Fruit fly (Drosophila melanogaster) whole organism, adult: ENCODE results near the gene dlg1.

Experiments used
- CG14711 ChIP-seq: fragments of 200-800 bp; sonication (Bioruptor generic); optimal IDR thresholded peaks from 2 replicates; lab custom pipeline; 2018; ENCODE audit warnings: missing biosample characterization, mild to moderate bottlenecking, missing genetic modification characterization, moderate library complexity
- CG33017 ChIP-seq: fragments of 200-800 bp; sonication (Bioruptor generic); optimal IDR thresholded peaks from 2 replicates; lab custom pipeline; 2018; ENCODE audit warnings: missing biosample characterization, mild to moderate bottlenecking, missing genetic modification characterization, moderate library complexity
- CG5204 ChIP-seq: fragments of 200-800 bp; sonication (Bioruptor generic); optimal IDR thresholded peaks from 2 replicates; lab custom pipeline; 2016; ENCODE audit warnings: missing biosample characterization, missing genetic modification characterization
- CG7101 ChIP-seq: fragments of 200-800 bp; sonication (Bioruptor generic); optimal IDR thresholded peaks from 2 replicates; lab custom pipeline; 2018; ENCODE audit warnings: missing biosample characterization, mild to moderate bottlenecking, missing genetic modification characterization, moderate library complexity
- Crg-1 ChIP-seq: fragments of 200-800 bp; sonication (Bioruptor generic); optimal IDR thresholded peaks from 2 replicates; lab custom pipeline; 2016; ENCODE audit warnings: missing biosample characterization, missing genetic modification characterization
- Hr96 ChIP-seq: fragments of 200-800 bp; sonication (Bioruptor generic); optimal IDR thresholded peaks from 2 replicates; lab custom pipeline; 2016; ENCODE audit warnings: missing biosample characterization, missing genetic modification characterization
- Mnt ChIP-seq: fragments of 200-800 bp; sonication (Bioruptor generic); optimal IDR thresholded peaks from 2 replicates; lab custom pipeline; 2016; ENCODE audit warnings: missing biosample characterization, mild to moderate bottlenecking, missing genetic modification characterization
- bab1 ChIP-seq: fragments of 200-800 bp; sonication (Bioruptor generic); optimal IDR thresholded peaks from 3 replicates; lab custom pipeline; 2019; ENCODE audit warnings: missing biosample characterization, mild to moderate bottlenecking, missing genetic modification characterization, moderate library complexity
- cic ChIP-seq: fragments of 200-800 bp; sonication (Bioruptor generic); optimal IDR thresholded peaks from 2 replicates; lab custom pipeline; 2017; ENCODE audit warnings: missing biosample characterization, mild to moderate bottlenecking, missing genetic modification characterization, moderate library complexity
- cnc ChIP-seq, 2 experiments: fragments of >200 bp; optimal IDR thresholded peaks; 2 replicates each; lab custom pipeline; 2017
- kay ChIP-seq: fragments of 200-800 bp; sonication (Bioruptor generic); peaks from one replicate; lab custom pipeline; 2016; ENCODE audit warnings: missing biosample characterization, missing genetic modification characterization, borderline replicate concordance
- pad ChIP-seq: fragments of 200-800 bp; sonication (Bioruptor generic); optimal IDR thresholded peaks from 3 replicates; lab custom pipeline; 2017; ENCODE audit warnings: missing biosample characterization, missing genetic modification characterization, mild to moderate bottlenecking, moderate library complexity, missing genetic modification reagents
- tj ChIP-seq: fragments of 200-800 bp; sonication (Bioruptor generic); optimal IDR thresholded peaks from 3 replicates; lab custom pipeline; 2017; ENCODE audit warnings: missing biosample characterization, mild to moderate bottlenecking, missing genetic modification characterization, moderate library complexity
- toe ChIP-seq: fragments of 200-800 bp; sonication (Bioruptor generic); optimal IDR thresholded peaks from 2 replicates; lab custom pipeline; 2016; ENCODE audit warnings: missing biosample characterization, missing genetic modification characterization

- TF ChIP-seq pad (GFP tag; lab: Kevin White, UChicago), result no peak
- no peak for TF ChIP-seq Crg-1
- no peak for TF ChIP-seq bab1 (GFP tag; lab: Kevin White, UChicago)
- TF ChIP-seq cnc (optimal IDR thresholded peaks at IDR 0.05; lab: Kevin White, UChicago), result no peak
- no peak for TF ChIP-seq CG7101 (tag; lab: Kevin White, UChicago)
- TF ChIP-seq cic (GFP tag; lab: Kevin White, UChicago), result no peak
- TF ChIP-seq kay (GFP tag; lab: Kevin White, UChicago), result no peak
- TF ChIP-seq toe (GFP tag; lab: Kevin White, UChicago), result no peak
- TF ChIP-seq Hr96, result no peak
- no peak for TF ChIP-seq CG33017 (tag; lab: Kevin White, UChicago)
- TF ChIP-seq Mnt (GFP tag; lab: Kevin White, UChicago), result no peak
- no peak for TF ChIP-seq tj
- TF ChIP-seq CG5204 (GFP tag; lab: Kevin White, UChicago), result no peak
- TF ChIP-seq CG14711 (tag; lab: Kevin White, UChicago), result no peak
Observed at dm6 chrX:11322257-11322656, 47.2 kb upstream of the dlg1 start, which contains the start of gene sisA.
